Worm (Caenorhabditis elegans) whole organism, L3 larva: Measurements from ENCODE around the gene F55H2.7.

ENCODE experiments used
- R02D3.7 ChIP-seq: fragments of 150-350 bp; optimal IDR thresholded peaks from 2 replicates; lab custom pipeline; 2014; ENCODE audit warnings: missing biosample characterization, missing genetic modification characterization
- aly-2 ChIP-seq: fragments of 150-350 bp; optimal IDR thresholded peaks from 2 replicates; lab custom pipeline; 2014; ENCODE audit warnings: missing biosample characterization, missing genetic modification characterization
- ceh-82 ChIP-seq: fragments of 150-350 bp; optimal IDR thresholded peaks from 2 replicates; lab custom pipeline; 2014; ENCODE audit warnings: missing biosample characterization, missing genetic modification characterization
- daf-12 ChIP-seq: fragments of 150-350 bp; optimal IDR thresholded peaks from 2 replicates; lab custom pipeline; 2014; ENCODE audit warnings: missing biosample characterization, missing genetic modification reagents, missing genetic modification characterization
- elt-2 ChIP-seq: sonication (generic microtip); optimal IDR thresholded peaks from 2 replicates; lab custom pipeline; 2016; ENCODE audit warnings: missing genetic modification reagents, mild to moderate bottlenecking, missing genetic modification characterization, missing compliant biosample characterization
- fkh-10 ChIP-seq: sonication (generic microtip); optimal IDR thresholded peaks from 2 replicates; lab custom pipeline; 2017; ENCODE audit warnings: missing biosample characterization, missing genetic modification reagents, missing genetic modification characterization
- nhr-11 ChIP-seq: fragments of 150-350 bp; optimal IDR thresholded peaks from 2 replicates; lab custom pipeline; 2014; ENCODE audit warnings: missing biosample characterization, missing genetic modification characterization
- nhr-12 ChIP-seq: fragments of 150-350 bp; optimal IDR thresholded peaks from 2 replicates; lab custom pipeline; 2014; ENCODE audit warnings: missing biosample characterization, missing genetic modification characterization
- nhr-77 ChIP-seq: fragments of 150-350 bp; optimal IDR thresholded peaks from 2 replicates; lab custom pipeline; 2014; ENCODE audit warnings: missing biosample characterization, missing genetic modification characterization
- pha-4 ChIP-seq: fragments of 150-350 bp; optimal IDR thresholded peaks from 2 replicates; lab custom pipeline; 2014; ENCODE audit warnings: missing biosample characterization, missing genetic modification reagents, missing genetic modification characterization
- pqm-1 ChIP-seq: fragments of 150-350 bp; optimal IDR thresholded peaks from 2 replicates; lab custom pipeline; 2017; ENCODE audit warnings: missing biosample characterization, missing genetic modification characterization, inconsistent platforms
- tbx-2 ChIP-seq: sonication (generic microtip); optimal IDR thresholded peaks from 2 replicates; lab custom pipeline; 2016; ENCODE audit warnings: mild to moderate bottlenecking, missing genetic modification characterization, missing compliant biosample characterization
- unc-39 ChIP-seq: sonication (generic microtip); optimal IDR thresholded peaks from 4 replicates; lab custom pipeline; 2017; ENCODE audit warnings: missing biosample characterization, missing genetic modification characterization
- ztf-4 ChIP-seq: fragments of 150-350 bp; optimal IDR thresholded peaks from 2 replicates; lab custom pipeline; 2014; ENCODE audit warnings: missing biosample characterization, missing genetic modification characterization

- TF ChIP-seq aly-2 (tag; lab: Kevin White, UChicago) (no peak), nhr-12 (tag; lab: Kevin White, UChicago) (no peak), nhr-11 (tag; lab: Kevin White, UChicago) (no peak), pqm-1 (tag; lab: Kevin White, UChicago) (no peak), elt-2 (tag; lab: Kevin White, UChicago) (no peak), nhr-77 (no peak), daf-12 (tag; lab: Kevin White, UChicago) (no peak), ceh-82 (tag; lab: Kevin White, UChicago) (no peak), fkh-10 (GFP tag; lab: Kevin White, UChicago) (no peak), pha-4 (no peak), unc-39 (no peak), ztf-4 (tag; lab: Kevin White, UChicago) (no peak), tbx-2 (no peak), R02D3.7 (tag; lab: Kevin White, UChicago) (no peak)
Observed at ce11 chrIII:9488431-9488830, 27.6 kb downstream of the F55H2.7 start, which contains the start of gene nlp-36.
